Fruit fly (Drosophila melanogaster): ENCODE data around the gene kst.

dm6 chr3L:3394854-3395723 lies 58.4 kb downstream of the kst start:
- peak; percentile 94 for TF ChIP-seq CG8319 (GFP tag; optimal IDR thresholded peaks at IDR 0.05)
- peak; percentile 98 for TF ChIP-seq OdsH (GFP tag; optimal IDR thresholded peaks at IDR 0.05)
- peak; percentile 94 for TF ChIP-seq Lpt (GFP tag; optimal IDR thresholded peaks at IDR 0.05)
- peak; percentile 95 for TF ChIP-seq CG34406 (GFP tag; optimal IDR thresholded peaks at IDR 0.05)
- TF ChIP-seq CG6792 (GFP tag; optimal IDR thresholded peaks at IDR 0.05): peak; percentile 97
- TF ChIP-seq CG3919 (GFP tag; optimal IDR thresholded peaks at IDR 0.05): peak; percentile 98
- peak; percentile 98 for TF ChIP-seq CG6163 (GFP tag; IDR thresholded peaks at IDR 0.05)

Data from whole organism, prepupa.